Worm (Caenorhabditis elegans) whole organism, late embryonic: ENCODE results near the gene ZK84.4.

Source experiments
- C08G9.2 ChIP-seq: sonication (generic microtip); optimal IDR thresholded peaks from 2 replicates; lab custom pipeline; 2016; ENCODE audit warnings: mild to moderate bottlenecking, missing genetic modification characterization, moderate library complexity, missing compliant biosample characterization
- K09A11.1 ChIP-seq: sonication (generic microtip); optimal IDR thresholded peaks from 2 replicates; lab custom pipeline; 2017; ENCODE audit warnings: antibody characterized with exemption, mild to moderate bottlenecking, missing genetic modification characterization, missing compliant biosample characterization; ENCODE audit not compliant: insufficient read depth
- ama-1 ChIP-seq: fragments of 150-350 bp; optimal IDR thresholded peaks from 2 replicates; lab custom pipeline; 2014
- ceh-48 ChIP-seq: sonication (generic microtip); optimal IDR thresholded peaks from 2 replicates; lab custom pipeline; 2016; ENCODE audit warnings: missing genetic modification characterization, inconsistent platforms, missing compliant biosample characterization
- fkh-10 ChIP-seq: fragments of 150-350 bp; optimal IDR thresholded peaks from 2 replicates; lab custom pipeline; 2014; ENCODE audit warnings: missing biosample characterization, missing genetic modification reagents, missing genetic modification characterization
- hlh-30 ChIP-seq: sonication (generic microtip); optimal IDR thresholded peaks from 2 replicates; lab custom pipeline; 2017; ENCODE audit warnings: antibody characterized with exemption, missing genetic modification characterization, missing compliant biosample characterization; ENCODE audit not compliant: insufficient read depth
- lim-6 ChIP-seq: sonication (generic microtip); optimal IDR thresholded peaks from 2 replicates; lab custom pipeline; 2016; ENCODE audit warnings: missing genetic modification characterization, missing compliant biosample characterization
- nhr-11 ChIP-seq: fragments of 150-350 bp; optimal IDR thresholded peaks from 2 replicates; lab custom pipeline; 2014; ENCODE audit warnings: missing biosample characterization, missing genetic modification characterization
- pha-4 ChIP-seq: fragments of 150-350 bp; optimal IDR thresholded peaks from 2 replicates; lab custom pipeline; 2018; ENCODE audit warnings: missing biosample characterization, missing genetic modification reagents, missing genetic modification characterization
- pqm-1 ChIP-seq: sonication (generic microtip); optimal IDR thresholded peaks from 2 replicates; lab custom pipeline; 2016; ENCODE audit warnings: missing genetic modification characterization, missing compliant biosample characterization
- sox-2 ChIP-seq: fragments of 200-800 bp; sonication (Bioruptor generic); IDR thresholded peaks from 2 replicates; pipeline ENCODE4 v1.3.6; 2022; ENCODE audit warnings: missing genetic modification reagents, missing genetic modification characterization, missing compliant biosample characterization

- TF ChIP-seq K09A11.1 (tag; lab: Kevin White, UChicago) (no peak), nhr-11 (tag; lab: Kevin White, UChicago) (no peak), pqm-1 (tag; lab: Kevin White, UChicago) (no peak), fkh-10 (GFP tag; lab: Kevin White, UChicago) (no peak), ceh-48 (tag; lab: Kevin White, UChicago) (no peak), C08G9.2 (tag; lab: Kevin White, UChicago) (no peak), pha-4 (tag; lab: Kevin White, UChicago) (no peak), sox-2 (no peak), hlh-30 (no peak), ama-1 (no peak), lim-6 (tag; lab: Kevin White, UChicago) (no peak)
Observed at ce11 chrII:6028594-6029141, 19.9 kb upstream of the ZK84.4 start.
